Worm (Caenorhabditis elegans): Measurements from ENCODE around the gene sodh-2.

The sodh-2 gene

ce11 chrV:11868142-11868541 lies 22.9 kb downstream of the sodh-2 start, which contains the start of gene R13H4.7:
Gene R13H4.7 (minus strand): TSS chrV:11868242.
- no peak for TF ChIP-seq flh-1 (GFP tag; optimal IDR thresholded peaks at IDR 0.05)
- no peak for TF ChIP-seq blmp-1 (tag; optimal IDR thresholded peaks at IDR 0.05)
- TF ChIP-seq sem-2 (GFP tag; optimal IDR thresholded peaks at IDR 0.05), result no peak
- no peak for TF ChIP-seq ztf-11 (tag; optimal IDR thresholded peaks at IDR 0.05)
- no peak for TF ChIP-seq nhr-28 (tag; optimal IDR thresholded peaks at IDR 0.05)
- no peak for TF ChIP-seq nhr-237 (tag; optimal IDR thresholded peaks at IDR 0.05)
- no peak for TF ChIP-seq nhr-2 (tag; optimal IDR thresholded peaks at IDR 0.05)
- no peak for TF ChIP-seq cnd-1 (tag; optimal IDR thresholded peaks at IDR 0.05)
- no peak for TF ChIP-seq ceh-83 (GFP tag; optimal IDR thresholded peaks at IDR 0.05)
- TF ChIP-seq mab-5 (tag; optimal IDR thresholded peaks at IDR 0.05), result no peak
- TF ChIP-seq unc-39 (tag; optimal IDR thresholded peaks at IDR 0.05), result no peak
- no peak for TF ChIP-seq zip-8 (tag; optimal IDR thresholded peaks at IDR 0.05)
- no peak for TF ChIP-seq nhr-12 (tag; optimal IDR thresholded peaks at IDR 0.05)
- TF ChIP-seq ceh-39 (tag; optimal IDR thresholded peaks at IDR 0.05), result no peak
- TF ChIP-seq drap-1 (GFP tag; optimal IDR thresholded peaks at IDR 0.05), result no peak
- TF ChIP-seq M03D4.4 (tag; optimal IDR thresholded peaks at IDR 0.05), result no peak
- TF ChIP-seq bed-3 (GFP tag; optimal IDR thresholded peaks at IDR 0.05), result no peak
- TF ChIP-seq pha-4 (tag; optimal IDR thresholded peaks at IDR 0.05), result no peak
- no peak for TF ChIP-seq unc-120 (tag; optimal IDR thresholded peaks at IDR 0.05; ENCODE audit: poor library complexity, severe bottlenecking)

ce11 chrV:11862817-11863216 lies 28.2 kb downstream of the sodh-2 start, which contains the start of gene R13H4.6:
Gene R13H4.6 (plus strand): TSS chrV:11863117.
- TF ChIP-seq nhr-76 (tag; optimal IDR thresholded peaks at IDR 0.05) (no peak), nhr-28 (tag; optimal IDR thresholded peaks at IDR 0.05) (no peak), pha-4 (tag; optimal IDR thresholded peaks at IDR 0.05) (no peak), zip-8 (tag; optimal IDR thresholded peaks at IDR 0.05) (no peak), mls-2 (tag; optimal IDR thresholded peaks at IDR 0.05) (no peak), ceh-43 (GFP tag; optimal IDR thresholded peaks at IDR 0.05) (no peak), lin-13 (tag; optimal IDR thresholded peaks at IDR 0.05) (no peak), hlh-1 (tag; optimal IDR thresholded peaks at IDR 0.05) (no peak), M03D4.4 (tag; optimal IDR thresholded peaks at IDR 0.05) (no peak), blmp-1 (tag; optimal IDR thresholded peaks at IDR 0.05) (no peak), nhr-12 (tag; optimal IDR thresholded peaks at IDR 0.05) (no peak), elt-3 (tag; optimal IDR thresholded peaks at IDR 0.05) (no peak), drap-1 (GFP tag; optimal IDR thresholded peaks at IDR 0.05) (no peak), unc-120 (tag; optimal IDR thresholded peaks at IDR 0.05; ENCODE audit: poor library complexity, severe bottlenecking) (no peak), elt-1 (tag; optimal IDR thresholded peaks at IDR 0.05; ENCODE audit: borderline replicate concordance, insufficient read depth) (no peak), ztf-11 (tag; optimal IDR thresholded peaks at IDR 0.05) (no peak), nhr-237 (tag; optimal IDR thresholded peaks at IDR 0.05) (no peak), lsy-2 (tag; optimal IDR thresholded peaks at IDR 0.05) (no peak)

- TF ChIP-seq snpc-4 (tag; optimal IDR thresholded peaks at IDR 0.05), result no peak
These were observed 29.0 kb downstream of the sodh-2 start for ce11 chrV:11861880-11862544.

- TF ChIP-seq ztf-11 (tag; optimal IDR thresholded peaks at IDR 0.05) (no peak), sptf-1 (tag; optimal IDR thresholded peaks at IDR 0.05) (no peak), lsy-2 (tag; optimal IDR thresholded peaks at IDR 0.05) (no peak), hlh-1 (tag; optimal IDR thresholded peaks at IDR 0.05) (no peak), bed-3 (GFP tag; optimal IDR thresholded peaks at IDR 0.05) (no peak), unc-39 (tag; optimal IDR thresholded peaks at IDR 0.05) (no peak), unc-120 (tag; optimal IDR thresholded peaks at IDR 0.05; ENCODE audit: poor library complexity, severe bottlenecking) (no peak), unc-62 (GFP tag; optimal IDR thresholded peaks at IDR 0.05) (no peak), drap-1 (GFP tag; optimal IDR thresholded peaks at IDR 0.05) (no peak), zip-8 (tag; optimal IDR thresholded peaks at IDR 0.05) (no peak), pha-4 (tag; optimal IDR thresholded peaks at IDR 0.05) (no peak)
These were observed 30.7 kb downstream of the sodh-2 start, which contains the start of gene R13H4.5 for ce11 chrV:11860375-11860774. Gene R13H4.5 (plus strand): TSS chrV:11860675.

All from whole organism, mixed stage, embryonic.